Worm (Caenorhabditis elegans) whole organism, young adult: ENCODE data around the gene F56A11.4.

Experiments used
- B0336.3 ChIP-seq: fragments of 200-800 bp; sonication (Bioruptor generic); IDR thresholded peaks from 2 replicates; pipeline ENCODE4 v1.3.6; 2022; ENCODE audit warnings: missing genetic modification characterization, missing compliant biosample characterization
- D2030.7 ChIP-seq: fragments of 200-800 bp; sonication (Bioruptor generic); IDR thresholded peaks from 2 replicates; pipeline ENCODE4 v1.3.6; 2022; ENCODE audit warnings: missing genetic modification reagents, missing genetic modification characterization, missing compliant biosample characterization
- F10E7.11 ChIP-seq: sonication (generic microtip); optimal IDR thresholded peaks from 2 replicates; lab custom pipeline; 2017; ENCODE audit warnings: mild to moderate bottlenecking, missing genetic modification characterization, moderate library complexity, missing compliant biosample characterization
- F22D6.2 ChIP-seq: sonication (generic microtip); optimal IDR thresholded peaks from 2 replicates; lab custom pipeline; 2016; ENCODE audit warnings: mild to moderate bottlenecking, missing genetic modification characterization, missing compliant biosample characterization
- F57C9.4 ChIP-seq: sonication (generic microtip); optimal IDR thresholded peaks from 2 replicates; lab custom pipeline; 2017; ENCODE audit warnings: mild to moderate bottlenecking, missing genetic modification characterization, missing compliant biosample characterization
- T26A5.8 ChIP-seq: sonication (generic microtip); optimal IDR thresholded peaks from 2 replicates; lab custom pipeline; 2016; ENCODE audit warnings: missing genetic modification characterization, missing compliant biosample characterization
- Y53F4B.3 ChIP-seq: fragments of 200-800 bp; sonication (Bioruptor generic); IDR thresholded peaks from 2 replicates; pipeline ENCODE4 v1.3.6; 2022; ENCODE audit warnings: missing genetic modification reagents, missing genetic modification characterization, missing compliant biosample characterization
- Y67H2A.10 ChIP-seq: fragments of 200-800 bp; sonication (Bioruptor generic); conservative IDR thresholded peaks from 2 replicates; pipeline ENCODE4 v1.3.6; 2022; ENCODE audit warnings: missing genetic modification reagents, missing genetic modification characterization, missing compliant biosample characterization
- aptf-2 ChIP-seq: fragments of 200-800 bp; sonication (Bioruptor generic); conservative IDR thresholded peaks from 2 replicates; pipeline ENCODE4 v1.3.6; 2022; ENCODE audit warnings: missing genetic modification reagents, missing genetic modification characterization, missing compliant biosample characterization
- atf-7 ChIP-seq: sonication (generic microtip); optimal IDR thresholded peaks from 2 replicates; lab custom pipeline; 2017; ENCODE audit warnings: mild to moderate bottlenecking, missing genetic modification characterization, missing compliant biosample characterization
- attf-5 ChIP-seq: fragments of 200-800 bp; sonication (Bioruptor generic); optimal IDR thresholded peaks from 2 replicates; lab custom pipeline; 2018; ENCODE audit warnings: mild to moderate bottlenecking, missing genetic modification characterization, missing compliant biosample characterization
- bed-1 ChIP-seq: fragments of 200-800 bp; sonication (Bioruptor generic); IDR thresholded peaks from 2 replicates; pipeline ENCODE4 v1.3.6; 2022; ENCODE audit warnings: missing genetic modification reagents, missing genetic modification characterization, missing compliant biosample characterization
- cebp-1 ChIP-seq, 2 experiments: fragments of 200-800 bp in 1 of 2; sonication (Bioruptor generic) in 1 of 2; sonication (generic microtip) in 1 of 2; IDR thresholded peaks in 1 of 2; optimal IDR thresholded peaks in 1 of 2; 2 replicates each; pipeline versions ENCODE4 v1.3.6 to Lab custom; 2017 to 2022; ENCODE audit warnings: missing compliant biosample characterization in 2 of 2, missing genetic modification characterization in 2 of 2, mild to moderate bottlenecking in 1 of 2, missing genetic modification reagents in 1 of 2, moderate library complexity in 1 of 2
- cebp-2 ChIP-seq: fragments of 200-800 bp; sonication (Bioruptor generic); IDR thresholded peaks from 2 replicates; pipeline ENCODE4 v1.3.6; 2022; ENCODE audit warnings: missing genetic modification characterization, missing compliant biosample characterization
- ceh-100 ChIP-seq: fragments of 200-800 bp; sonication (Bioruptor generic); IDR thresholded peaks from 2 replicates; pipeline ENCODE4 v1.3.6; 2022; ENCODE audit warnings: missing genetic modification reagents, missing genetic modification characterization, missing compliant biosample characterization
- ceh-40 ChIP-seq: fragments of 200-800 bp; sonication (Bioruptor generic); IDR thresholded peaks from 2 replicates; pipeline ENCODE4 v1.3.6; 2022; ENCODE audit warnings: missing genetic modification characterization, missing compliant biosample characterization
- ceh-58 ChIP-seq: fragments of 200-800 bp; sonication (Bioruptor generic); IDR thresholded peaks from 2 replicates; pipeline ENCODE4 v1.3.6; 2022; ENCODE audit warnings: missing genetic modification characterization, missing compliant biosample characterization
- ceh-91 ChIP-seq: fragments of 200-800 bp; sonication (Bioruptor generic); IDR thresholded peaks from 2 replicates; pipeline ENCODE4 v1.3.6; 2022; ENCODE audit warnings: missing genetic modification reagents, missing genetic modification characterization, missing compliant biosample characterization
- dox-1 ChIP-seq: fragments of 200-800 bp; sonication (Bioruptor generic); IDR thresholded peaks from 2 replicates; pipeline ENCODE4 v1.3.6; 2022; ENCODE audit warnings: missing genetic modification reagents, missing genetic modification characterization, missing compliant biosample characterization
- egl-44 ChIP-seq: fragments of 200-800 bp; sonication (Bioruptor generic); IDR thresholded peaks from 2 replicates; pipeline ENCODE4 v1.3.6; 2022; ENCODE audit warnings: missing genetic modification reagents, missing genetic modification characterization, missing compliant biosample characterization
- egrh-3 ChIP-seq: fragments of 200-800 bp; sonication (Bioruptor generic); IDR thresholded peaks from 2 replicates; pipeline ENCODE4 v1.3.6; 2022; ENCODE audit warnings: missing genetic modification reagents, missing genetic modification characterization, missing compliant biosample characterization
- him-1 ChIP-seq: sonication (generic microtip); optimal IDR thresholded peaks from 2 replicates; lab custom pipeline; 2016; ENCODE audit warnings: missing genotype, missing genetic modification reagents, missing genetic modification characterization, missing compliant biosample characterization
- hmg-1.2 ChIP-seq: fragments of 200-800 bp; sonication (Bioruptor generic); IDR thresholded peaks from 2 replicates; pipeline ENCODE4 v1.3.6; 2022; ENCODE audit warnings: missing genetic modification reagents, missing genetic modification characterization, missing compliant biosample characterization
- let-526 ChIP-seq: fragments of 200-800 bp; sonication (Bioruptor generic); IDR thresholded peaks from 2 replicates; pipeline ENCODE4 v1.3.6; 2022; ENCODE audit warnings: missing genetic modification reagents, missing genetic modification characterization, missing compliant biosample characterization
- lin-26 ChIP-seq: fragments of 200-800 bp; sonication (Bioruptor generic); IDR thresholded peaks from 2 replicates; pipeline ENCODE4 v1.3.6; 2022; ENCODE audit warnings: missing genetic modification reagents, missing genetic modification characterization, missing compliant biosample characterization
- lin-35 ChIP-seq, 3 experiments: fragments of 150-350 bp in 2 of 3; sonication (generic microtip) in 1 of 3; optimal IDR thresholded peaks; 2 replicates each; lab custom pipeline; 2014 to 2018; ENCODE audit warnings: missing biosample characterization in 3 of 3, missing genetic modification characterization in 3 of 3, missing genetic modification reagents in 3 of 3
- lin-54 ChIP-seq: fragments of 200-800 bp; sonication (Bioruptor generic); optimal IDR thresholded peaks from 2 replicates; lab custom pipeline; 2018; ENCODE audit warnings: mild to moderate bottlenecking, missing genetic modification characterization, missing compliant biosample characterization
- madf-6 ChIP-seq: fragments of 200-800 bp; sonication (Bioruptor generic); IDR thresholded peaks from 2 replicates; pipeline ENCODE4 v1.3.6; 2022; ENCODE audit warnings: missing genetic modification reagents, missing genetic modification characterization, missing compliant biosample characterization
- mcd-1 ChIP-seq: fragments of 200-800 bp; sonication (Bioruptor generic); IDR thresholded peaks from 2 replicates; pipeline ENCODE4 v1.3.6; 2022; ENCODE audit warnings: missing genetic modification reagents, missing genetic modification characterization, missing compliant biosample characterization
- mes-4 ChIP-seq: sonication (generic microtip); optimal IDR thresholded peaks from 2 replicates; lab custom pipeline; 2016; ENCODE audit warnings: missing genotype, missing genetic modification characterization, missing compliant biosample characterization
- nfya-2 ChIP-seq: fragments of 200-800 bp; sonication (Bioruptor generic); IDR thresholded peaks from 2 replicates; pipeline ENCODE4 v1.3.6; 2022; ENCODE audit warnings: missing genetic modification reagents, missing genetic modification characterization, missing compliant biosample characterization
- nfyb-1 ChIP-seq: fragments of 200-800 bp; sonication (Bioruptor generic); IDR thresholded peaks from 2 replicates; pipeline ENCODE4 v1.3.6; 2022; ENCODE audit warnings: missing genetic modification reagents, missing genetic modification characterization, missing compliant biosample characterization
- nhr-179 ChIP-seq: sonication (generic microtip); optimal IDR thresholded peaks from 2 replicates; lab custom pipeline; 2016; ENCODE audit warnings: mild to moderate bottlenecking, missing genetic modification characterization, missing compliant biosample characterization
- pha-4 ChIP-seq: fragments of 150-350 bp; sonication (generic microtip); optimal IDR thresholded peaks from 2 replicates; lab custom pipeline; 2014; ENCODE audit warnings: missing biosample characterization, missing genetic modification reagents, missing genetic modification characterization
- rec-8 ChIP-seq, 2 experiments: sonication (generic microtip); optimal IDR thresholded peaks; 2 replicates each; lab custom pipeline; 2016; ENCODE audit warnings: mild to moderate bottlenecking in 2 of 2, missing genetic modification characterization in 2 of 2, missing genetic modification reagents in 2 of 2, missing genotype in 2 of 2, missing biosample characterization in 1 of 2, missing compliant biosample characterization in 1 of 2, moderate library complexity in 1 of 2
- sdz-38 ChIP-seq: sonication (generic microtip); optimal IDR thresholded peaks from 2 replicates; lab custom pipeline; 2016; ENCODE audit warnings: missing genotype, missing genetic modification characterization, missing compliant biosample characterization
- sea-2 ChIP-seq: fragments of 200-800 bp; sonication (Bioruptor generic); IDR thresholded peaks from 2 replicates; pipeline ENCODE4 v1.3.6; 2022; ENCODE audit warnings: missing genetic modification characterization, missing compliant biosample characterization
- snpc-3.4 ChIP-seq: sonication (generic microtip); optimal IDR thresholded peaks from 2 replicates; lab custom pipeline; 2017; ENCODE audit warnings: missing genetic modification characterization, mild to moderate bottlenecking, missing compliant biosample characterization, antibody characterized with exemption, moderate library complexity, missing genotype, missing genetic modification reagents
- tbp1 ChIP-seq: fragments of 200-800 bp; sonication (Bioruptor generic); optimal IDR thresholded peaks from 2 replicates; lab custom pipeline; 2018; ENCODE audit warnings: mild to moderate bottlenecking, missing genetic modification characterization, missing compliant biosample characterization
- xnd-1 ChIP-seq: sonication (generic microtip); optimal IDR thresholded peaks from 2 replicates; lab custom pipeline; 2016; ENCODE audit warnings: missing genotype, missing genetic modification reagents, missing genetic modification characterization, missing compliant biosample characterization
- zfh-2 ChIP-seq: fragments of 200-800 bp; sonication (Bioruptor generic); conservative IDR thresholded peaks from 2 replicates; pipeline ENCODE4 v1.3.6; 2022; ENCODE audit warnings: missing genetic modification reagents, missing genetic modification characterization, missing compliant biosample characterization
- ztf-18 ChIP-seq: sonication (generic microtip); optimal IDR thresholded peaks from 2 replicates; lab custom pipeline; 2016; ENCODE audit warnings: missing genotype, mild to moderate bottlenecking, missing genetic modification characterization, missing compliant biosample characterization

F56A11.4 gene

DNA sequence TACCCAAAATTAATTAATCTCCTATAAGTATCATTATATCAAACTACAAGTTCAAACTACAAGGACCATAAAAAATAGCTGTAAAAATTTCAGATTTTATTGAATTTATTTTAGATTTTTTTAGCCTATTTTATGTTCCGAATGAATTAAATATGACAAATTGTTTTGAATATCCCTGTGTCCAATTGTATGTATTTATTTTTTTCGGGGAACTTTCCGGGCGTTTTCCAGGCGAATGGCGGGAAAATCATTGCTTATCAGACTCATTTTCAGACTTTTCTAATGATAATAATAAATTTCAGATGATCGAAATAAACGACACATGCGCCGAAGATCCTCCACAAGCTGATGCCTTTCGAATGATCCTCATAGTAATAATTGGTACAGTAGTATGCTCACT, at the start of gene F56A11.4:
F56A11.4 (plus strand) TSS at position 301 of the 400 bp plus-strand sequence.
- no peak for TF ChIP-seq F22D6.2 (tag; lab: Kevin White, UChicago)
- no peak for TF ChIP-seq cebp-2 (GFP tag; lab: Robert Waterston, UW)

DNA sequence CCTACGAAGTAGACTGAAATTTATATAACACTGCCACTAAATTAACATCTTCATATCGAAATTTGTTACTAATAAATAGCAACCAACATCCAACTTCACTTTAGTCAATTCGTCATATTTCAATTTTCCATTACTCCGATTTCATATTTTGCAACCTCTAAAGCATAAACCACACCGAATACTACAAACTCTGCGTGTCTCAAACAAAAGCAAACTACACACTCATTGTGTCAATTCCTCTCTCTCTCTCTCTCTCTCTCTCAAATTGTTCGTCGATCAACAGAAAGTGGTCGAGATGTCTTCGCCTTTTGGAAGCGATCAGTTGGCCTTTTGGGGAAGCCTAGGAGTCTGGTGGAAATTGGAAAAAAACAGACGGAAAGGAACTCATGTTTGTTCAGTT, 43.6 kb upstream of the F56A11.4 start:
- TF ChIP-seq sea-2 (GFP tag; lab: Robert Waterston, UW), result no peak
- TF ChIP-seq snpc-3.4 (tag; lab: Kevin White, UChicago), result no peak
- no peak for TF ChIP-seq attf-5
- no peak for TF ChIP-seq let-526 (GFP tag; lab: Robert Waterston, UW)
- no peak for TF ChIP-seq cebp-1 (GFP tag; IDR thresholded peaks at IDR 0.05; lab: Robert Waterston, UW)
- no peak for TF ChIP-seq cebp-1 (tag; optimal IDR thresholded peaks at IDR 0.05; lab: Kevin White, UChicago)
- no peak for TF ChIP-seq B0336.3 (GFP tag; lab: Robert Waterston, UW)
- TF ChIP-seq ceh-100, result no peak
- no peak for TF ChIP-seq T26A5.8
- TF ChIP-seq Y67H2A.10, result no peak
- TF ChIP-seq bed-1 (GFP tag; lab: Robert Waterston, UW), result no peak
- no peak for TF ChIP-seq mes-4 (tag; lab: Kevin White, UChicago)
- TF ChIP-seq sdz-38, result no peak
- no peak for TF ChIP-seq ceh-40 (GFP tag; lab: Robert Waterston, UW)

- TF ChIP-seq egrh-3 (GFP tag; lab: Robert Waterston, UW) (peak; percentile 65; the same call in 1 of the 2 replicates), zfh-2 (GFP tag; lab: Robert Waterston, UW) (peak; percentile 54; the same call in 1 of the 2 replicates), dox-1 (GFP tag; lab: Robert Waterston, UW) (0 out of 2 replicates have a peak, but pooled peaks have one; percentile 14), ceh-58 (0 out of 2 replicates have a peak, but pooled peaks have one; percentile 55)
These were observed 42.8 kb upstream of the F56A11.4 start for ce11 chrIV:505254-505817.

DNA sequence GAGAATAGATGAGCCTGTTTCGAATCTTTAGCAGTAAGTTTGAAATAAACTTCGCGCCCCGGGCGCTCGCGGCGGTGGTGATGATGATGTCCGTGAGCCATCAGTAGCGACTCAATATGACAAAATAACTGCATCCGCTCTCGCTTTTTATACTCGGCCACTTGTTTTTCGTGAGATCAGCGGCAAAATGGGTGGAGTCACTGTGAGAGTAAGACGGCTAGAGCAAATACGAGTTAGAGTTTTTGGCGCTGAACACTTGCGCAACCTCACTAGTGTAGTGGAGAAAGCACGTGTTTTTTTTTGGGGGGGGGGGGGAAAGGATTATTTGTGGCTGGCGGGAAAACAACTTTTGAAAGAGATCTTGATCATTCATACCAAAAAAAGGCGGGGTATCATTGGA, 41.7 kb upstream of the F56A11.4 start, which contains the start of gene W03G1.5:
W03G1.5 (minus strand) TSS at position 101 of the 400 bp plus-strand sequence.
- TF ChIP-seq lin-26 (GFP tag; lab: Robert Waterston, UW) (peak; percentile 50; the same call in 1 of the 2 replicates), ceh-91 (GFP tag; lab: Robert Waterston, UW) (no peak), ztf-18 (tag; lab: Kevin White, UChicago) (no peak)

- peak; percentile 98 for TF ChIP-seq mcd-1
- no peak for TF ChIP-seq Y53F4B.3 (GFP tag; lab: Robert Waterston, UW)
- no peak for TF ChIP-seq rec-8 (tag; optimal IDR thresholded peaks at IDR 0.05; lab: Kevin White, UChicago)
- no peak for TF ChIP-seq xnd-1 (tag; lab: Kevin White, UChicago)
- TF ChIP-seq F57C9.4 (tag; lab: Kevin White, UChicago), result no peak
- no peak for TF ChIP-seq him-1 (tag; lab: Kevin White, UChicago)
- no peak for TF ChIP-seq nhr-179 (tag; lab: Kevin White, UChicago)
- TF ChIP-seq egl-44 (GFP tag; lab: Robert Waterston, UW), result no peak
- TF ChIP-seq hmg-1.2 (GFP tag; lab: Robert Waterston, UW), result peak; percentile 99
- TF ChIP-seq aptf-2 (GFP tag; lab: Robert Waterston, UW), result no peak
- TF ChIP-seq lin-35 (GFP tag; optimal IDR thresholded peaks at IDR 0.05; lab: Kevin White, UChicago), result no peak
- TF ChIP-seq F10E7.11 (tag; lab: Kevin White, UChicago), result no peak
- 0 out of 2 replicates have a peak, but pooled peaks have one; percentile 44 for TF ChIP-seq dox-1 (GFP tag; lab: Robert Waterston, UW)
- peak; percentile 75 for TF ChIP-seq lin-54 (GFP tag; lab: Kevin White, UChicago)
- TF ChIP-seq nfya-2 (GFP tag; lab: Robert Waterston, UW), result no peak
- TF ChIP-seq tbp1 (GFP tag; lab: Kevin White, UChicago), result peak; percentile 37
- peak; percentile 67 for TF ChIP-seq D2030.7 (GFP tag; lab: Robert Waterston, UW)
- TF ChIP-seq madf-6 (GFP tag; lab: Robert Waterston, UW), result peak; percentile 75
- TF ChIP-seq nfyb-1, result no peak
- TF ChIP-seq pha-4 (tag; lab: Kevin White, UChicago), result no peak
- TF ChIP-seq atf-7 (tag; lab: Kevin White, UChicago), result no peak
These were observed 28.7 kb upstream of the F56A11.4 start, which contains the start of gene pig-1 for ce11 chrIV:519409-519808. Gene pig-1, minus strand, starts transcription at chrIV:519457.
